Fruit fly (Drosophila melanogaster) whole organism, pupa: ENCODE measurements around the gene CG2841.
A peak's percentile ranks its signal among the peaks of the same experiment; 100 is the strongest.

Source experiments
- CG10348 ChIP-seq: fragments of 200-800 bp; sonication (Bioruptor generic); IDR thresholded peaks from 2 replicates; pipeline ENCODE4 v1.3.6; 2022; ENCODE audit warnings: missing biosample characterization, missing genetic modification characterization
- CG12605 ChIP-seq: fragments of 200-800 bp; sonication (Bioruptor generic); IDR thresholded peaks from 2 replicates; pipeline ENCODE4 v1.3.6; 2022; ENCODE audit warnings: missing biosample characterization, missing genetic modification characterization
- CG15710 ChIP-seq: fragments of 200-800 bp; sonication (Bioruptor generic); optimal IDR thresholded peaks from 2 replicates; lab custom pipeline; 2018; ENCODE audit warnings: missing biosample characterization, mild to moderate bottlenecking, missing genetic modification characterization, moderate library complexity
- CG34367 ChIP-seq: fragments of 200-800 bp; sonication (Bioruptor generic); optimal IDR thresholded peaks from 2 replicates; lab custom pipeline; 2018; ENCODE audit warnings: missing biosample characterization, mild to moderate bottlenecking, missing genetic modification characterization
- CG4496 ChIP-seq: fragments of 200-800 bp; sonication (Bioruptor generic); IDR thresholded peaks from 3 replicates; pipeline ENCODE4 v1.3.6; 2022; ENCODE audit warnings: missing biosample characterization, missing genetic modification characterization
- CG9948 ChIP-seq: fragments of 200-800 bp; sonication (Bioruptor generic); optimal IDR thresholded peaks from 2 replicates; lab custom pipeline; 2018; ENCODE audit warnings: missing biosample characterization, mild to moderate bottlenecking, missing genetic modification characterization, moderate library complexity
- EcR ChIP-seq: fragments of 200-800 bp; sonication (Bioruptor generic); optimal IDR thresholded peaks from 3 replicates; lab custom pipeline; 2019; ENCODE audit warnings: missing biosample characterization, missing genetic modification characterization, mild to moderate bottlenecking, moderate library complexity, missing genetic modification reagents
- Ets98B ChIP-seq: fragments of 200-800 bp; sonication (Bioruptor generic); IDR thresholded peaks from 2 replicates; pipeline ENCODE4 v1.3.6; 2022; ENCODE audit warnings: missing biosample characterization, missing genetic modification characterization
- Pif1B ChIP-seq: fragments of 200-800 bp; sonication (Bioruptor generic); optimal IDR thresholded peaks from 3 replicates; lab custom pipeline; 2016; ENCODE audit warnings: missing biosample characterization, missing genetic modification characterization
- Snoo ChIP-seq: fragments of 200-800 bp; sonication (Bioruptor generic); optimal IDR thresholded peaks from 3 replicates; lab custom pipeline; 2017; ENCODE audit warnings: missing biosample characterization, mild to moderate bottlenecking, missing genetic modification characterization, inconsistent platforms

dm6 chrX:2321900-2322555 is 44.1 kb downstream of the CG2841 start:
- peak; percentile 82 for TF ChIP-seq Pif1B (GFP tag; lab: Kevin White, UChicago)
- no peak for TF ChIP-seq CG10348
- TF ChIP-seq CG15710 (tag; lab: Kevin White, UChicago), result peak; percentile 92
- TF ChIP-seq Ets98B (GFP tag; lab: Robert Waterston, UW), result peak; percentile 38; the same call in 1 of the 2 replicates
- peak; percentile 14 for TF ChIP-seq EcR (GFP tag; lab: Kevin White, UChicago)
- peak; percentile 73 for TF ChIP-seq CG12605 (GFP tag; lab: Robert Waterston, UW)
- TF ChIP-seq CG4496 (GFP tag; lab: Robert Waterston, UW), result peak; percentile 88
- TF ChIP-seq CG34367, result peak; percentile 81
- TF ChIP-seq CG9948 (tag; lab: Kevin White, UChicago), result peak; percentile 83
- peak; percentile 92 for TF ChIP-seq Snoo (tag; lab: Kevin White, UChicago)
